Worm (Caenorhabditis elegans): Measurements from ENCODE around the gene olrn-1.
A peak's percentile ranks its signal among the peaks of the same experiment; 100 is the strongest.

olrn-1 gene

DNA sequence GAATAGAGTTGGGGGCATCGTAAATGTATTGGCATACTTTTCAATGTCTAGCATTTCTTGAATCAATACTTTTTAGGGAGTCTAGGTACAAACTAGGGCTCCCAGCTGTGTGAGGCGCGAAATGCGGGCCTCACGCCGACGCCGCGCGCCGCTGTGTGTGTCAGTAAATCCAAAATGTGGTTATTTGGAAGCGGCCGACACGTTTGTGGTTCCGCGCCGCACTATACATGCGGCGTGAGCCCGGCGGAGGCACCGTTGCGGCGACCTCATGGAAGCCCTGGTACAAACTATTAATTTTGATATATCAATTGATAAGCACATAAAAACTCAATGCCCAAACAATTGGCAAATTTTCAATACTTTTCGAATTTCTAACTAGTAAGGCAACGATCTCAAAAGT lies 48.7 kb downstream of the olrn-1 start:
- TF ChIP-seq sem-4 (tag; optimal IDR thresholded peaks at IDR 0.05) (no peak), gmeb-1 (tag; optimal IDR thresholded peaks at IDR 0.05) (no peak), snpc-4 (tag; optimal IDR thresholded peaks at IDR 0.05) (peak; percentile 53), nhr-11 (tag; optimal IDR thresholded peaks at IDR 0.05) (no peak), lin-39 (tag; optimal IDR thresholded peaks at IDR 0.05) (no peak), nhr-23 (tag; optimal IDR thresholded peaks at IDR 0.05) (no peak), crh-2 (tag; optimal IDR thresholded peaks at IDR 0.05) (no peak), ztf-11 (tag; optimal IDR thresholded peaks at IDR 0.05) (no peak)

ce11 chrX:15590347-15590928 lies 53.0 kb downstream of the olrn-1 start, which contains the start of gene gas-1:
Gene gas-1 (minus strand): TSS chrX:15590397.
- no peak for TF ChIP-seq ceh-16 (tag; optimal IDR thresholded peaks at IDR 0.05)
- no peak for TF ChIP-seq ztf-4 (tag; optimal IDR thresholded peaks at IDR 0.05)
- TF ChIP-seq elt-1 (tag; optimal IDR thresholded peaks at IDR 0.05): no peak
- no peak for TF ChIP-seq sma-3 (GFP tag; optimal IDR thresholded peaks at IDR 0.05)
- TF ChIP-seq crh-2 (tag; optimal IDR thresholded peaks at IDR 0.05): peak; percentile 1
- no peak for TF ChIP-seq ceh-82 (tag; optimal IDR thresholded peaks at IDR 0.05)
- peak; percentile 23 for TF ChIP-seq nhr-129 (tag; optimal IDR thresholded peaks at IDR 0.05)
- TF ChIP-seq ztf-11 (tag; optimal IDR thresholded peaks at IDR 0.05): no peak
- peak in 1 of 2 experiments; percentile 36 for TF ChIP-seq lsy-2 (tag; optimal IDR thresholded peaks at IDR 0.05)
- TF ChIP-seq nhr-23 (tag; optimal IDR thresholded peaks at IDR 0.05): no peak
- no peak for TF ChIP-seq F13H6.1 (tag; optimal IDR thresholded peaks at IDR 0.05)
- no peak for TF ChIP-seq mbf-1 (tag; optimal IDR thresholded peaks at IDR 0.05)
- no peak for TF ChIP-seq nhr-10 (tag; optimal IDR thresholded peaks at IDR 0.05)
- peak; percentile 54 for TF ChIP-seq unc-55 (GFP tag; optimal IDR thresholded peaks at IDR 0.05)
- no peak for TF ChIP-seq zag-1 (tag; optimal IDR thresholded peaks at IDR 0.05)
- no peak for TF ChIP-seq mab-5 (tag; optimal IDR thresholded peaks at IDR 0.05)
- no peak for TF ChIP-seq lin-11 (tag; optimal IDR thresholded peaks at IDR 0.05)
- no peak for TF ChIP-seq ZK546.5 (tag; optimal IDR thresholded peaks at IDR 0.05)
- no peak for TF ChIP-seq alr-1 (tag; optimal IDR thresholded peaks at IDR 0.05)
- no peak for TF ChIP-seq nhr-77 (tag; optimal IDR thresholded peaks at IDR 0.05)
- TF ChIP-seq R02D3.7 (tag; optimal IDR thresholded peaks at IDR 0.05): no peak
- TF ChIP-seq egl-27 (tag; optimal IDR thresholded peaks at IDR 0.05): no peak
- TF ChIP-seq snpc-4 (tag; optimal IDR thresholded peaks at IDR 0.05): no peak
- TF ChIP-seq unc-39 (tag; optimal IDR thresholded peaks at IDR 0.05): no peak
- TF ChIP-seq peb-1 (tag; optimal IDR thresholded peaks at IDR 0.05): no peak
- no peak for TF ChIP-seq nhr-21 (tag; optimal IDR thresholded peaks at IDR 0.05)
- no peak for TF ChIP-seq fos-1 (tag; optimal IDR thresholded peaks at IDR 0.05)
- TF ChIP-seq unc-62 (GFP tag; optimal IDR thresholded peaks at IDR 0.05): no peak
- no peak for TF ChIP-seq nhr-237 (tag; optimal IDR thresholded peaks at IDR 0.05)
- no peak for TF ChIP-seq sem-4 (tag; optimal IDR thresholded peaks at IDR 0.05)
- no peak for TF ChIP-seq aly-2 (tag; optimal IDR thresholded peaks at IDR 0.05)
- no peak for TF ChIP-seq nhr-12 (tag; optimal IDR thresholded peaks at IDR 0.05)
- TF ChIP-seq lin-39 (tag; optimal IDR thresholded peaks at IDR 0.05): no peak

- TF ChIP-seq nhr-25 (tag; optimal IDR thresholded peaks at IDR 0.05): no peak
- TF ChIP-seq nhr-129 (tag; optimal IDR thresholded peaks at IDR 0.05): no peak
- TF ChIP-seq zag-1 (tag; optimal IDR thresholded peaks at IDR 0.05): no peak
- TF ChIP-seq elt-1 (tag; optimal IDR thresholded peaks at IDR 0.05): no peak
- TF ChIP-seq mdl-1 (tag; optimal IDR thresholded peaks at IDR 0.05): no peak
- no peak for TF ChIP-seq Y55F3AM.14 (GFP tag; optimal IDR thresholded peaks at IDR 0.05)
These were observed 53.6 kb downstream of the olrn-1 start, which contains the start of gene usp-33 for ce11 chrX:15591068-15591467. Gene usp-33 (plus strand): TSS chrX:15591368.

ce11 chrX:15593366-15593765 lies 55.9 kb downstream of the olrn-1 start:
- no peak for TF ChIP-seq unc-55 (GFP tag; optimal IDR thresholded peaks at IDR 0.05)
- no peak for TF ChIP-seq F13H6.1 (tag; optimal IDR thresholded peaks at IDR 0.05)
- no peak for TF ChIP-seq sma-9 (GFP tag; optimal IDR thresholded peaks at IDR 0.05)
- no peak for TF ChIP-seq sma-9 (tag; optimal IDR thresholded peaks at IDR 0.05)
- no peak for TF ChIP-seq egl-27 (tag; optimal IDR thresholded peaks at IDR 0.05)
- TF ChIP-seq blmp-1 (tag; optimal IDR thresholded peaks at IDR 0.05; ENCODE audit: insufficient read depth): no peak
- no peak for TF ChIP-seq alr-1 (tag; optimal IDR thresholded peaks at IDR 0.05)
- TF ChIP-seq aly-2 (tag; optimal IDR thresholded peaks at IDR 0.05): no peak
- no peak for TF ChIP-seq nhr-237 (tag; optimal IDR thresholded peaks at IDR 0.05)
- no peak for TF ChIP-seq unc-39 (tag; optimal IDR thresholded peaks at IDR 0.05)
- no peak for TF ChIP-seq lin-13 (GFP tag; optimal IDR thresholded peaks at IDR 0.05)
- TF ChIP-seq C34F6.9 (tag; optimal IDR thresholded peaks at IDR 0.05): no peak
